Worm (Caenorhabditis elegans): ENCODE data around the gene C34B4.3.

The C34B4.3 gene

DNA sequence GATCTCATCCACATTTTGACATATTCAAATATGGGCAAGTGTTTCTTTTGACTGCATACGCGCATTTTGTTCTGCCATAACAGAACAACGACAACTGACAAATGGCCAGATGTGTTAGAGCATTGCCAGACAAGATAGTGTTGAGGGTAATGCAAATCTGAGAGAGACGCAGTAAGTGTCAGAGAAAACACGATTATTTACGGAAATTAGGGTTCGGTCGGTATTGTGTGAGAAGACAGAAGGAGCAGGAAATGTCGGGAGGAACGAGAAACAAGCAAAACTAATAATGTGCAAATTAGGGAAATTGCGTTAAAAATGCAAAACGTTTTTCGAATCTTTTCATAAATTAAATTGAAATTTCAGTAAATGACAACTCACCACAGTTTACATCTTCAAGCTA lies 46.5 kb downstream of the C34B4.3 start:
- no peak for TF ChIP-seq cog-1 (tag; optimal IDR thresholded peaks at IDR 0.05)
- no peak for TF ChIP-seq klf-2 (GFP tag; conservative IDR thresholded peaks at IDR 0.05)
- TF ChIP-seq flt-1 (GFP tag; IDR thresholded peaks at IDR 0.05) = 0 out of 2 replicates have a peak, but pooled peaks have one; percentile 11
- no peak for TF ChIP-seq ref-1 (GFP tag; conservative IDR thresholded peaks at IDR 0.05)
- TF ChIP-seq ztf-23 (GFP tag; IDR thresholded peaks at IDR 0.05) = no peak
- TF ChIP-seq ztf-29 (GFP tag; IDR thresholded peaks at IDR 0.05) = no peak

DNA sequence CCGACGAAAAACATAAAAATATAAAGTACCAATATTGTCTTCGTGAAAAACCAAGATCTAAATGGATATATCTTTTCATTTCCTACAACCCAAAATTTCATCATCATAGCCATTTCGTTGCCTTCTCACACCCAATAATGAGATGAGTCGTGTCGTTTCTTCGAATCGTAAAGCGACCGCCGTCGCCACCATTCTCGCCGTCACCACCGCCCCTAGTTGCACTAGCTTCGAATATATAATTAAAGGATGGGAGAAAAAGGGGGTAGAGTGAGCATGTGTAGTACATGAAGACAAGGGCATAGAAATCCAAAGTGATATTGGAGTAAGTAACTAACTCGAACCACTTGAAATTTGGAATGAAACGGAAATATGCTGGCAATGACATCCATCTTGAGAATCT lies 48.7 kb downstream of the C34B4.3 start:
- TF ChIP-seq ztf-23 (GFP tag; IDR thresholded peaks at IDR 0.05) = no peak
- TF ChIP-seq ztf-29 (GFP tag; IDR thresholded peaks at IDR 0.05) = no peak
- no peak for TF ChIP-seq flt-1 (GFP tag; IDR thresholded peaks at IDR 0.05)
- TF ChIP-seq klf-2 (GFP tag; conservative IDR thresholded peaks at IDR 0.05) = no peak
- no peak for TF ChIP-seq tab-1 (GFP tag; IDR thresholded peaks at IDR 0.05)
- TF ChIP-seq T22C8.4 (GFP tag; IDR thresholded peaks at IDR 0.05) = no peak
- no peak for TF ChIP-seq ref-1 (GFP tag; conservative IDR thresholded peaks at IDR 0.05)
- TF ChIP-seq med-1 (GFP tag; optimal IDR thresholded peaks at IDR 0.05; ENCODE audit: insufficient read depth) = no peak
- TF ChIP-seq cog-1 (tag; optimal IDR thresholded peaks at IDR 0.05) = no peak

DNA sequence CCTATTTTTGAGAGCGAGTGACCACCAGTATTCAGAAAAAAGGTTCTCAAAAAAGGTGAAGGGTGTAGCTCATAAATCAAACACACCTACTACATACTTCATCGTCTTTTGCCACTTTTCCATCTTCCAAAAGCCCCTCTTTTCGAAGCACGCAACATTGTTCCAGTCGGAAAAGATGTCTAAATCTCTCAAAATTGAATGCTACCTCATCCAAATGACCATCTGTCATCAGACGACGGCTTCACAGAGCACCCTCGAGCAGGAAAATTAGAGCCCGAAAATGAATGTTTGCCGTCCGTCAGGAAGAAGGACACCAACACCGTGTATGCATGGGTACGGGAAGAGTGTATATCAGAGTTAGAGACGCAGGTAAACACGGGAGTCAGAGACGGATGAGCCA lies 49.4 kb downstream of the C34B4.3 start:
- TF ChIP-seq klf-2 (GFP tag; conservative IDR thresholded peaks at IDR 0.05) (no peak), med-1 (GFP tag; optimal IDR thresholded peaks at IDR 0.05; ENCODE audit: insufficient read depth) (no peak), tab-1 (GFP tag; IDR thresholded peaks at IDR 0.05) (no peak), cog-1 (tag; optimal IDR thresholded peaks at IDR 0.05) (no peak), T22C8.4 (GFP tag; IDR thresholded peaks at IDR 0.05) (no peak), ref-1 (GFP tag; conservative IDR thresholded peaks at IDR 0.05) (no peak), ztf-29 (GFP tag; IDR thresholded peaks at IDR 0.05) (no peak)

DNA sequence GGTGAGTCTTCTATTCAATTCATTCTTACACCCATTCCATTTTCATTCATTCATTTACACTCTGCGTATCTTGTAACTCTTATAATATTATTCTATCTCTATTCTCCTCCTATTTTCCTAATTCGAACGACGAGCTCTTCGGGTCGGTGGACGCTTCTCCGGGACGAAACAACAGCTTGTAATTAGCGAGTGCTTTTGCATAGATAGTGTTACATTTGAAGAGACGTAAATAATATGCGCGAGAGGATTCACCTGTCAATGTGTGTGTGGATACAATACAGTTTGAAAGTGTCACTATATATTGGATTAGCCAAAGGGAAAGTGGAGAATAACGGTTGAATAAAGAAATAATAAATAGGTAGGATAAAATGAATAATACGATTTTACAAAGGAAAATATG lies 50.3 kb downstream of the C34B4.3 start:
- TF ChIP-seq med-1 (GFP tag; optimal IDR thresholded peaks at IDR 0.05; ENCODE audit: insufficient read depth) (no peak), cog-1 (tag; optimal IDR thresholded peaks at IDR 0.05) (no peak), klf-2 (GFP tag; conservative IDR thresholded peaks at IDR 0.05) (no peak), tab-1 (GFP tag; IDR thresholded peaks at IDR 0.05) (no peak), ztf-29 (GFP tag; IDR thresholded peaks at IDR 0.05) (no peak), flt-1 (GFP tag; IDR thresholded peaks at IDR 0.05) (no peak), ref-1 (GFP tag; conservative IDR thresholded peaks at IDR 0.05) (no peak), T22C8.4 (GFP tag; IDR thresholded peaks at IDR 0.05) (no peak), ztf-23 (GFP tag; IDR thresholded peaks at IDR 0.05) (no peak)

DNA sequence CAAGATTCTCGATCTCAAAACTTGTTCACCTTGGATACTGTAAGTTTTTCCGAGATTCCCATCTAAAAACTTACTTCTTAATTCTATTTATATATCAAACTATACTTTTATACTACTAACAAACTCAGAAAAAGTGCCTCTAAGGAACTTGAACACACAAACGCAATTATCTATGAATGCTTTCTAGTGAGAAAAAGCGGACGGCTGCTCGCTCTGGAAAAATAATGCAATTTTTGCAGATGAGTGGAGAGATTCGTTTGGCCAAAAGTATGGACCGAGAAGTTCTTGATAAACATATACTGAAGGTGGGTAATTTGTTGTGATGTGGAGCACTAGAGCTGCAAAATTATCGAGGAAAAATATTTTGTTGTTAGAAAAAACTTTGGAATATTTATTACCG lies 50.9 kb downstream of the C34B4.3 start:
- TF ChIP-seq cog-1 (tag; optimal IDR thresholded peaks at IDR 0.05) (no peak), tab-1 (GFP tag; IDR thresholded peaks at IDR 0.05) (no peak), klf-2 (GFP tag; conservative IDR thresholded peaks at IDR 0.05) (no peak), T22C8.4 (GFP tag; IDR thresholded peaks at IDR 0.05) (no peak), med-1 (GFP tag; optimal IDR thresholded peaks at IDR 0.05; ENCODE audit: insufficient read depth) (no peak), ztf-29 (GFP tag; IDR thresholded peaks at IDR 0.05) (no peak), ref-1 (GFP tag; conservative IDR thresholded peaks at IDR 0.05) (no peak), flt-1 (GFP tag; IDR thresholded peaks at IDR 0.05) (no peak), ztf-23 (GFP tag; IDR thresholded peaks at IDR 0.05) (no peak)

DNA sequence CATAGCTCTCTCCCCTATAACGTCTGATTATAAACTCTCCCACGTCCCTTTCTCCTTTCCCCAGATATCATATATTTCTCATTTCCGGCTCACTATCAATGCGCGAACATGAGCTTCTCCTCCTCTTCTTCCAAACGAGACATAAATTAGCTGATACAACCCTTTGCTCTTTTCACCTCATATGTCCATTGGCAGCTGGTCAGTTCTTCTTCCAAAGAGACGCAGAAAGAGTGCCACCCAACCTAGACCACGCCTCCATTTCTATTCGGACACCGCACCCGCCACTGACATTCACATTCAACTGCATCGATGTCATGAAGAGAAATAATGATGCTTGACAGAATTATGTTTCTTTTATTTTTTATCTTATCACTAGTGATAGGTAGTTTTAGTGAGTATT lies 52.2 kb downstream of the C34B4.3 start, which contains the start of gene fmi-1:
Gene fmi-1, plus strand, starts transcription at position 301 of the 400 bp plus-strand sequence.
- no peak for TF ChIP-seq tab-1 (GFP tag; IDR thresholded peaks at IDR 0.05)
- no peak for TF ChIP-seq cog-1 (tag; optimal IDR thresholded peaks at IDR 0.05)
- TF ChIP-seq T22C8.4 (GFP tag; IDR thresholded peaks at IDR 0.05) = no peak
- TF ChIP-seq med-1 (GFP tag; optimal IDR thresholded peaks at IDR 0.05; ENCODE audit: insufficient read depth) = no peak
- TF ChIP-seq klf-2 (GFP tag; conservative IDR thresholded peaks at IDR 0.05) = no peak
- TF ChIP-seq ztf-29 (GFP tag; IDR thresholded peaks at IDR 0.05) = no peak; the same call in 1 of the 2 replicates
- TF ChIP-seq flt-1 (GFP tag; IDR thresholded peaks at IDR 0.05) = no peak
- TF ChIP-seq ztf-23 (GFP tag; IDR thresholded peaks at IDR 0.05) = no peak
- no peak for TF ChIP-seq ref-1 (GFP tag; conservative IDR thresholded peaks at IDR 0.05)

DNA sequence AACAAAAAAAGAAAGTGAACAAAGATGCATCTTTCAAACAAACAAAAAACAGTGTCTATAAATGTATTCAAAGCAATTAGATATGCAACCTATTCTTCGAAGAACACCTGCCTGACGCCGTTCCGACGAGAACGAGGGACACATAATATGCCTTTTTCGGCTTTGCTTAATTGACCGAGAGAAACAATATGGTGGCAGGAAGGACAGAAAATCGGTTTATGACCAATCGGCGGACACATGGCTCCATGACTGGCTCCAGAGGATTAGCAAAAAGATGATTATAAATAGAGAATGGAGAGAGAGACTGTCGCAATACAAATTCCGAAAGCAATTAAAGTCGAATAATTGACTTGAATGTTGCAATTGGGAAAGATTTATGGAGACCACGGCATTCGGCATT lies 52.7 kb downstream of the C34B4.3 start:
- no peak for TF ChIP-seq ztf-23 (GFP tag; IDR thresholded peaks at IDR 0.05)
- no peak for TF ChIP-seq flt-1 (GFP tag; IDR thresholded peaks at IDR 0.05)
- TF ChIP-seq tab-1 (GFP tag; IDR thresholded peaks at IDR 0.05) = no peak
- TF ChIP-seq cog-1 (tag; optimal IDR thresholded peaks at IDR 0.05) = no peak
- no peak for TF ChIP-seq ref-1 (GFP tag; conservative IDR thresholded peaks at IDR 0.05)
- no peak for TF ChIP-seq ztf-29 (GFP tag; IDR thresholded peaks at IDR 0.05)
- TF ChIP-seq klf-2 (GFP tag; conservative IDR thresholded peaks at IDR 0.05) = no peak

All from whole organism, midembryonic.